Fruit fly (Drosophila melanogaster) whole organism, adult: ENCODE results near the gene CG33003.

Experiments used
- CG12768 ChIP-seq: fragments of 200-800 bp; sonication (Bioruptor generic); optimal IDR thresholded peaks from 2 replicates; lab custom pipeline; 2017; ENCODE audit warnings: missing biosample characterization, missing genetic modification characterization, mild to moderate bottlenecking, moderate library complexity, missing genetic modification reagents
- CG14711 ChIP-seq: fragments of 200-800 bp; sonication (Bioruptor generic); optimal IDR thresholded peaks from 2 replicates; lab custom pipeline; 2018; ENCODE audit warnings: missing biosample characterization, mild to moderate bottlenecking, missing genetic modification characterization, moderate library complexity
- CG33017 ChIP-seq: fragments of 200-800 bp; sonication (Bioruptor generic); optimal IDR thresholded peaks from 2 replicates; lab custom pipeline; 2018; ENCODE audit warnings: missing biosample characterization, mild to moderate bottlenecking, missing genetic modification characterization, moderate library complexity
- CG7045 ChIP-seq: fragments of 200-800 bp; sonication (Bioruptor generic); optimal IDR thresholded peaks from 2 replicates; lab custom pipeline; 2017; ENCODE audit warnings: missing biosample characterization, mild to moderate bottlenecking, missing genetic modification characterization
- Crg-1 ChIP-seq: fragments of 200-800 bp; sonication (Bioruptor generic); optimal IDR thresholded peaks from 2 replicates; lab custom pipeline; 2016; ENCODE audit warnings: missing biosample characterization, missing genetic modification characterization
- Hr96 ChIP-seq: fragments of 200-800 bp; sonication (Bioruptor generic); optimal IDR thresholded peaks from 2 replicates; lab custom pipeline; 2016; ENCODE audit warnings: missing biosample characterization, missing genetic modification characterization
- cic ChIP-seq: fragments of 200-800 bp; sonication (Bioruptor generic); optimal IDR thresholded peaks from 2 replicates; lab custom pipeline; 2017; ENCODE audit warnings: missing biosample characterization, mild to moderate bottlenecking, missing genetic modification characterization, moderate library complexity
- kay ChIP-seq: fragments of 200-800 bp; sonication (Bioruptor generic); peaks from one replicate; lab custom pipeline; 2016; ENCODE audit warnings: missing biosample characterization, missing genetic modification characterization, borderline replicate concordance
- toe ChIP-seq: fragments of 200-800 bp; sonication (Bioruptor generic); optimal IDR thresholded peaks from 2 replicates; lab custom pipeline; 2016; ENCODE audit warnings: missing biosample characterization, missing genetic modification characterization

dm6 chr2L:4377747-4378146 is 23.0 kb upstream of the CG33003 start:
- no peak for TF ChIP-seq CG12768 (GFP tag; lab: Kevin White, UChicago)
- no peak for TF ChIP-seq kay (GFP tag; lab: Kevin White, UChicago)
- TF ChIP-seq Crg-1 = no peak
- no peak for TF ChIP-seq Hr96 (GFP tag; lab: Kevin White, UChicago)
- no peak for TF ChIP-seq cic (GFP tag; lab: Kevin White, UChicago)
- TF ChIP-seq CG7045 (GFP tag; lab: Kevin White, UChicago) = no peak
- TF ChIP-seq toe = no peak
- TF ChIP-seq CG14711 (tag; lab: Kevin White, UChicago) = no peak
- no peak for TF ChIP-seq CG33017 (tag; lab: Kevin White, UChicago)
